Worm (Caenorhabditis elegans) whole organism, mixed stage, embryonic: ENCODE measurements around the gene H41C03.2.

Experiments used
- M03D4.4 ChIP-seq: sonication (generic microtip); optimal IDR thresholded peaks from 2 replicates; lab custom pipeline; 2017; ENCODE audit warnings: mild to moderate bottlenecking, missing genetic modification characterization, missing compliant biosample characterization
- bed-3 ChIP-seq: fragments of 200-800 bp; sonication (Bioruptor generic); optimal IDR thresholded peaks from 3 replicates; lab custom pipeline; 2018; ENCODE audit warnings: mild to moderate bottlenecking, missing genetic modification characterization, moderate library complexity, missing compliant biosample characterization
- blmp-1 ChIP-seq: fragments of 150-350 bp; optimal IDR thresholded peaks from 2 replicates; lab custom pipeline; 2014; ENCODE audit warnings: missing biosample characterization, missing genetic modification characterization
- ceh-39 ChIP-seq: fragments of 150-350 bp; optimal IDR thresholded peaks from 2 replicates; lab custom pipeline; 2014; ENCODE audit warnings: missing biosample characterization, missing genetic modification characterization
- ceh-43 ChIP-seq: fragments of 200-800 bp; sonication (Bioruptor generic); optimal IDR thresholded peaks from 2 replicates; lab custom pipeline; 2018; ENCODE audit warnings: mild to moderate bottlenecking, missing genetic modification characterization, moderate library complexity, missing compliant biosample characterization
- ceh-83 ChIP-seq: fragments of 200-800 bp; sonication (Bioruptor generic); optimal IDR thresholded peaks from 2 replicates; lab custom pipeline; 2018; ENCODE audit warnings: mild to moderate bottlenecking, missing genetic modification characterization, missing compliant biosample characterization
- ces-1 ChIP-seq: fragments of 150-350 bp; optimal IDR thresholded peaks from 2 replicates; lab custom pipeline; 2014; ENCODE audit warnings: missing biosample characterization, missing genetic modification reagents, missing genetic modification characterization
- cnd-1 ChIP-seq: fragments of 200-800 bp; sonication (Bioruptor generic); optimal IDR thresholded peaks from 2 replicates; lab custom pipeline; 2018; ENCODE audit warnings: mild to moderate bottlenecking, missing genetic modification characterization, missing compliant biosample characterization
- drap-1 ChIP-seq: fragments of 200-800 bp; sonication (Bioruptor generic); optimal IDR thresholded peaks from 3 replicates; lab custom pipeline; 2018; ENCODE audit warnings: mild to moderate bottlenecking, missing genetic modification characterization, missing compliant biosample characterization
- elt-1 ChIP-seq: sonication (generic microtip); optimal IDR thresholded peaks from 2 replicates; lab custom pipeline; 2017; ENCODE audit warnings: missing genetic modification characterization, mild to moderate bottlenecking, missing compliant biosample characterization, antibody characterized with exemption, moderate library complexity, borderline replicate concordance; ENCODE audit not compliant: insufficient read depth
- elt-3 ChIP-seq: fragments of 150-350 bp; optimal IDR thresholded peaks from 2 replicates; lab custom pipeline; 2014; ENCODE audit warnings: missing biosample characterization, missing genetic modification characterization
- flh-1 ChIP-seq: fragments of 200-800 bp; sonication (Bioruptor generic); optimal IDR thresholded peaks from 2 replicates; lab custom pipeline; 2018; ENCODE audit warnings: mild to moderate bottlenecking, missing genetic modification characterization, moderate library complexity, missing compliant biosample characterization
- ham-2 ChIP-seq: fragments of 200-800 bp; sonication (Bioruptor generic); optimal IDR thresholded peaks from 2 replicates; lab custom pipeline; 2018; ENCODE audit warnings: mild to moderate bottlenecking, missing genetic modification characterization, missing compliant biosample characterization
- hlh-1 ChIP-seq: fragments of 150-350 bp; optimal IDR thresholded peaks from 2 replicates; lab custom pipeline; 2014; ENCODE audit warnings: missing biosample characterization, missing genetic modification reagents, missing genetic modification characterization
- lin-13 ChIP-seq: fragments of 150-350 bp; optimal IDR thresholded peaks from 2 replicates; lab custom pipeline; 2014; ENCODE audit warnings: missing biosample characterization, missing genetic modification characterization
- lin-32 ChIP-seq: fragments of 200-800 bp; sonication (Bioruptor generic); optimal IDR thresholded peaks from 2 replicates; lab custom pipeline; 2018; ENCODE audit warnings: mild to moderate bottlenecking, missing genetic modification characterization, missing compliant biosample characterization
- lsy-2 ChIP-seq: fragments of 150-350 bp; optimal IDR thresholded peaks from 2 replicates; lab custom pipeline; 2014; ENCODE audit warnings: missing biosample characterization, missing genetic modification characterization
- mab-5 ChIP-seq: fragments of 150-350 bp; optimal IDR thresholded peaks from 2 replicates; lab custom pipeline; 2014; ENCODE audit warnings: missing biosample characterization, missing genetic modification characterization
- mep-1 ChIP-seq: fragments of 150-350 bp; optimal IDR thresholded peaks from 2 replicates; lab custom pipeline; 2017; ENCODE audit warnings: missing biosample characterization, missing genetic modification reagents, missing genetic modification characterization, inconsistent platforms
- mls-2 ChIP-seq: sonication (generic microtip); optimal IDR thresholded peaks from 2 replicates; lab custom pipeline; 2016; ENCODE audit warnings: mild to moderate bottlenecking, missing genetic modification characterization, moderate library complexity, missing compliant biosample characterization
- nhr-12 ChIP-seq: fragments of 150-350 bp; optimal IDR thresholded peaks from 2 replicates; lab custom pipeline; 2014; ENCODE audit warnings: missing biosample characterization, missing genetic modification characterization
- nhr-2 ChIP-seq: fragments of 150-350 bp; optimal IDR thresholded peaks from 2 replicates; lab custom pipeline; 2014; ENCODE audit warnings: missing biosample characterization, missing genetic modification characterization
- nhr-237 ChIP-seq: fragments of 150-350 bp; optimal IDR thresholded peaks from 2 replicates; lab custom pipeline; 2014; ENCODE audit warnings: missing biosample characterization, missing genetic modification characterization
- nhr-28 ChIP-seq: fragments of 150-350 bp; optimal IDR thresholded peaks from 2 replicates; lab custom pipeline; 2014; ENCODE audit warnings: missing biosample characterization, missing genetic modification characterization
- nhr-76 ChIP-seq: sonication (generic microtip); optimal IDR thresholded peaks from 2 replicates; lab custom pipeline; 2017; ENCODE audit warnings: missing biosample characterization, missing genetic modification characterization
- pha-4 ChIP-seq: fragments of 150-350 bp; optimal IDR thresholded peaks from 2 replicates; lab custom pipeline; 2018; ENCODE audit warnings: missing biosample characterization, missing genetic modification reagents, missing genetic modification characterization
- sem-2 ChIP-seq: fragments of 200-800 bp; sonication (Bioruptor generic); optimal IDR thresholded peaks from 2 replicates; lab custom pipeline; 2018; ENCODE audit warnings: mild to moderate bottlenecking, missing genetic modification characterization, missing compliant biosample characterization
- snpc-4 ChIP-seq: fragments of 150-350 bp; optimal IDR thresholded peaks from 2 replicates; lab custom pipeline; 2014; ENCODE audit warnings: missing biosample characterization, missing genetic modification characterization
- sptf-1 ChIP-seq: sonication (generic microtip); optimal IDR thresholded peaks from 2 replicates; lab custom pipeline; 2017; ENCODE audit warnings: mild to moderate bottlenecking, missing genetic modification characterization, moderate library complexity, missing compliant biosample characterization
- tbx-8 ChIP-seq: fragments of 200-800 bp; sonication (Bioruptor generic); optimal IDR thresholded peaks from 2 replicates; lab custom pipeline; 2018; ENCODE audit warnings: mild to moderate bottlenecking, missing genetic modification characterization, moderate library complexity, missing compliant biosample characterization
- unc-120 ChIP-seq: sonication (generic microtip); optimal IDR thresholded peaks from 2 replicates; lab custom pipeline; 2017; ENCODE audit warnings: missing genetic modification characterization, missing compliant biosample characterization; ENCODE audit not compliant: poor library complexity, severe bottlenecking
- unc-39 ChIP-seq: fragments of 150-350 bp; optimal IDR thresholded peaks from 2 replicates; lab custom pipeline; 2014; ENCODE audit warnings: missing biosample characterization, missing genetic modification characterization
- unc-62 ChIP-seq: fragments of 150-350 bp; optimal IDR thresholded peaks from 2 replicates; lab custom pipeline; 2014; ENCODE audit warnings: missing biosample characterization, missing genetic modification reagents, missing genetic modification characterization
- zip-8 ChIP-seq: fragments of 150-350 bp; optimal IDR thresholded peaks from 2 replicates; lab custom pipeline; 2014; ENCODE audit warnings: missing biosample characterization, missing genetic modification characterization
- ztf-11 ChIP-seq: fragments of 150-350 bp; optimal IDR thresholded peaks from 2 replicates; lab custom pipeline; 2014; ENCODE audit warnings: missing biosample characterization, missing genetic modification characterization

H41C03.2 gene

ce11 chrII:5846181-5846580 lies 5.7 kb downstream of the H41C03.2 start:
- no peak for TF ChIP-seq sptf-1 (tag; lab: Kevin White, UChicago)
- no peak for TF ChIP-seq M03D4.4 (tag; lab: Kevin White, UChicago)
- TF ChIP-seq ceh-39 (tag; lab: Kevin White, UChicago), result no peak
- TF ChIP-seq nhr-2, result no peak
- no peak for TF ChIP-seq mab-5 (tag; lab: Kevin White, UChicago)
- TF ChIP-seq tbx-8 (GFP tag; lab: Kevin White, UChicago), result no peak
- TF ChIP-seq nhr-12 (tag; lab: Kevin White, UChicago), result no peak
- no peak for TF ChIP-seq flh-1 (GFP tag; lab: Kevin White, UChicago)

- TF ChIP-seq tbx-8 (GFP tag; lab: Kevin White, UChicago), result no peak
- no peak for TF ChIP-seq cnd-1 (tag; lab: Kevin White, UChicago)
- no peak for TF ChIP-seq drap-1
- no peak for TF ChIP-seq lsy-2 (tag; lab: Kevin White, UChicago)
- no peak for TF ChIP-seq nhr-237 (tag; lab: Kevin White, UChicago)
- no peak for TF ChIP-seq bed-3
- TF ChIP-seq unc-120 (tag; lab: Kevin White, UChicago), result no peak
Observed at ce11 chrII:5845441-5845840, 6.5 kb downstream of the H41C03.2 start, which contains the start of the genes ZK1248.17 and H41C03.3. Gene ZK1248.17 (minus strand): TSS chrII:5845541. Gene H41C03.3 (plus strand): TSS chrII:5845777.

DNA sequence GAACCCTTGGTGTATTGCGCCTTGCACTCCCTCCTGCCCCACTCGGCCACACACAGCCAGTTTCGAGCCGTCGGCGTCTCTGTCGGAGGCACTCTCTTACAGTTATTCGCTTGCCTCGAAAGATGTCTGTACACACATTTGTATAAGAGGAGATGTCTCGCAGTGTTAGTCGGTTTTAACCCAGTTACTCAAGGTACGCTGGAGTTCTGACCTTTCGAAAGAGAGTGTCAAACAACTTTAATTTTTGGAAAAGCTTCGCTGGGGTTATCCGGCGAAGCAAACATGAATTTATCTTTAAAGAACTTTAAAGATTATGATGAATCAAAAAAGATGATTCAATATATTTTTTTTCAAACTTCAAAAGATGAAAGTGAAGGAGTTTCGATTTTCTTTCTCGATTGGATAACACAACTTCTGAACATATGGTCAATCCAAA lies 7.2 kb downstream of the H41C03.2 start:
- peak; percentile 92 for TF ChIP-seq drap-1
- peak; percentile 76 for TF ChIP-seq nhr-2
- TF ChIP-seq nhr-12 (tag; lab: Kevin White, UChicago), result peak; percentile 9
- TF ChIP-seq snpc-4 (tag; lab: Kevin White, UChicago), result no peak
- TF ChIP-seq unc-39 (tag; lab: Kevin White, UChicago), result peak; percentile 74
- peak; percentile 84 for TF ChIP-seq lsy-2 (tag; lab: Kevin White, UChicago)
- TF ChIP-seq tbx-8 (GFP tag; lab: Kevin White, UChicago), result peak; percentile 87
- TF ChIP-seq zip-8, result no peak
- peak; percentile 64 for TF ChIP-seq lin-32
- peak; percentile 81 for TF ChIP-seq sem-2 (GFP tag; lab: Kevin White, UChicago)
- peak; percentile 92 for TF ChIP-seq ceh-39 (tag; lab: Kevin White, UChicago)
- TF ChIP-seq sptf-1 (tag; lab: Kevin White, UChicago), result peak; percentile 92
- peak; percentile 89 for TF ChIP-seq ceh-83 (GFP tag; lab: Kevin White, UChicago)
- TF ChIP-seq M03D4.4 (tag; lab: Kevin White, UChicago), result peak; percentile 82
- peak; percentile 90 for TF ChIP-seq unc-62 (GFP tag; lab: Kevin White, UChicago)
- peak; percentile 24 for TF ChIP-seq blmp-1
- peak; percentile 86 for TF ChIP-seq lin-13 (tag; lab: Kevin White, UChicago)
- TF ChIP-seq flh-1 (GFP tag; lab: Kevin White, UChicago), result peak; percentile 11
- TF ChIP-seq ces-1, result peak; percentile 100
- TF ChIP-seq ham-2 (GFP tag; lab: Kevin White, UChicago), result peak; percentile 89
- TF ChIP-seq pha-4 (tag; lab: Kevin White, UChicago), result peak; percentile 97
- TF ChIP-seq nhr-76 (tag; lab: Kevin White, UChicago), result no peak
- TF ChIP-seq ztf-11 (tag; lab: Kevin White, UChicago), result peak; percentile 80
- TF ChIP-seq hlh-1 (tag; lab: Kevin White, UChicago), result peak; percentile 81
- TF ChIP-seq ceh-43 (GFP tag; lab: Kevin White, UChicago), result peak; percentile 73
- TF ChIP-seq mep-1, result peak; percentile 99
- TF ChIP-seq nhr-237 (tag; lab: Kevin White, UChicago), result peak; percentile 98
- TF ChIP-seq mab-5 (tag; lab: Kevin White, UChicago), result peak; percentile 92
- TF ChIP-seq mls-2 (tag; lab: Kevin White, UChicago), result peak; percentile 95
- TF ChIP-seq bed-3, result peak; percentile 55
- peak; percentile 92 for TF ChIP-seq unc-120 (tag; lab: Kevin White, UChicago)
- peak; percentile 75 for TF ChIP-seq elt-3 (tag; lab: Kevin White, UChicago)
- TF ChIP-seq nhr-28 (tag; lab: Kevin White, UChicago), result peak; percentile 49
- peak; percentile 87 for TF ChIP-seq cnd-1 (tag; lab: Kevin White, UChicago)
- peak; percentile 57 for TF ChIP-seq elt-1 (tag; lab: Kevin White, UChicago)
